Worm (Caenorhabditis elegans) whole organism, L4/young adult: Measurements from ENCODE around the gene D2096.11.

Experiments used
- W03F9.2 ChIP-seq: fragments of 150-350 bp; optimal IDR thresholded peaks from 2 replicates; lab custom pipeline; 2014; ENCODE audit warnings: missing biosample characterization, missing genetic modification characterization
- dao-5 ChIP-seq: sonication (generic microtip); optimal IDR thresholded peaks from 2 replicates; lab custom pipeline; 2016; ENCODE audit warnings: missing genotype, missing genetic modification characterization, moderate library complexity, missing compliant biosample characterization
- him-1 ChIP-seq: sonication (generic microtip); optimal IDR thresholded peaks from 2 replicates; lab custom pipeline; 2016; ENCODE audit warnings: missing genotype, missing genetic modification reagents, missing genetic modification characterization, missing compliant biosample characterization

Gene D2096.11

ce11 chrIV:8379683-8380082, 14.3 kb downstream of the D2096.11 start, which contains the start of gene praf-3:
TSS of gene praf-3 (plus strand) at chrIV:8379983.
- TF ChIP-seq W03F9.2 (no peak), dao-5 (tag; lab: Kevin White, UChicago) (no peak), him-1 (tag; lab: Kevin White, UChicago) (no peak)

ce11 chrIV:8379278-8379677, 14.7 kb downstream of the D2096.11 start, which contains the start of gene nap-1:
TSS of gene nap-1 (minus strand) at chrIV:8379319.
- peak; percentile 89 for TF ChIP-seq W03F9.2
- no peak for TF ChIP-seq dao-5 (tag; lab: Kevin White, UChicago)

ce11 chrIV:8378280-8378679, 15.7 kb downstream of the D2096.11 start:
- TF ChIP-seq dao-5 (tag; lab: Kevin White, UChicago) (no peak), him-1 (tag; lab: Kevin White, UChicago) (no peak), W03F9.2 (no peak)

ce11 chrIV:8377501-8377900, 16.5 kb downstream of the D2096.11 start, which contains the start of gene D2096.7:
TSS of gene D2096.7 (minus strand) at chrIV:8377630.
- peak; percentile 26 for TF ChIP-seq dao-5 (tag; lab: Kevin White, UChicago)
- TF ChIP-seq him-1 (tag; lab: Kevin White, UChicago), result no peak
- TF ChIP-seq W03F9.2, result no peak

ce11 chrIV:8376923-8377322, 17.1 kb downstream of the D2096.11 start:
- TF ChIP-seq W03F9.2 (no peak), dao-5 (tag; lab: Kevin White, UChicago) (no peak), him-1 (tag; lab: Kevin White, UChicago) (no peak)

- TF ChIP-seq dao-5 (tag; lab: Kevin White, UChicago), result no peak
- TF ChIP-seq W03F9.2, result peak; percentile 70
- peak; percentile 48 for TF ChIP-seq him-1 (tag; lab: Kevin White, UChicago)
Measured at ce11 chrIV:8375381-8375780, 18.6 kb downstream of the D2096.11 start.

ce11 chrIV:8369135-8369534, 24.9 kb downstream of the D2096.11 start, which contains the start of gene D2096.6:
TSS of gene D2096.6 (minus strand) at chrIV:8369235.
- TF ChIP-seq him-1 (tag; lab: Kevin White, UChicago), result no peak

- TF ChIP-seq W03F9.2 (no peak), him-1 (tag; lab: Kevin White, UChicago) (no peak), dao-5 (tag; lab: Kevin White, UChicago) (no peak)
Measured at ce11 chrIV:8367887-8368286, 26.1 kb downstream of the D2096.11 start.

- no peak for TF ChIP-seq W03F9.2
- TF ChIP-seq him-1 (tag; lab: Kevin White, UChicago), result no peak
- no peak for TF ChIP-seq dao-5 (tag; lab: Kevin White, UChicago)
Measured at ce11 chrIV:8366295-8366694, 27.7 kb downstream of the D2096.11 start, which contains the start of gene aagr-1. TSS of gene aagr-1 (plus strand) at chrIV:8366521.

ce11 chrIV:8363163-8363562, 30.8 kb downstream of the D2096.11 start, which contains the start of gene D2096.12:
TSS of gene D2096.12 (plus strand) at chrIV:8363463.
- TF ChIP-seq him-1 (tag; lab: Kevin White, UChicago) (no peak), dao-5 (tag; lab: Kevin White, UChicago) (no peak), W03F9.2 (no peak)

ce11 chrIV:8360817-8361216, 33.2 kb downstream of the D2096.11 start, which contains the start of gene sqv-1:
TSS of gene sqv-1 (plus strand) at chrIV:8361117.
- TF ChIP-seq W03F9.2, result no peak
- no peak for TF ChIP-seq him-1 (tag; lab: Kevin White, UChicago)
- no peak for TF ChIP-seq dao-5 (tag; lab: Kevin White, UChicago)

- TF ChIP-seq W03F9.2 (no peak), him-1 (tag; lab: Kevin White, UChicago) (no peak), dao-5 (tag; lab: Kevin White, UChicago) (no peak)
Measured at ce11 chrIV:8359716-8360407, 34.1 kb downstream of the D2096.11 start, which contains the start of gene D2096.5. TSS of gene D2096.5 (minus strand) at chrIV:8359766.

ce11 chrIV:8358492-8358891, 35.5 kb downstream of the D2096.11 start, which contains the start of gene D2096.13:
TSS of gene D2096.13 (minus strand) at chrIV:8358592.
- TF ChIP-seq dao-5 (tag; lab: Kevin White, UChicago), result no peak
- TF ChIP-seq him-1 (tag; lab: Kevin White, UChicago), result no peak
- TF ChIP-seq W03F9.2, result no peak

- TF ChIP-seq W03F9.2 (no peak), dao-5 (tag; lab: Kevin White, UChicago) (no peak)
Measured at ce11 chrIV:8357299-8357698, 36.7 kb downstream of the D2096.11 start.
